Fruit fly (Drosophila melanogaster): Measurements from ENCODE around the gene CG9921.
A peak's percentile ranks its signal among the peaks of the same experiment; 100 is the strongest.

Gene CG9921

DNA sequence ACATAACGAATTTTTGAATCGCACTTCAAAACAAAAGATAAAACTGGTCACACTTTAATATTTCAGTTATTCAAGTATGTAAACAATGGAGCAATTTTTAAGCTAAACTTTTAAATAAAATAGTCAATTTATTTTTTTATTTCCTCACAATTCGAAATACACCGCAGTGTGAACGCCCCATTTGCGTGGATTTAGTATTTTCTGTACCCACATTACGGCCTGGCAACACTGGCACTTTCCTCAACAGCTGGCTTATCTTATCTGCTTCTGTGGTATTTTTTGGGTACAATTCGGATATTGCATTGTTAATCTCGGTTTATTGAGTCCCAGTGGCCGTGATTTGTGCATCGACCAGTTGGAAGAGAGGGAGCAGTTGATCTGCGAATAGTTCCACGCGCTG is 16.7 kb upstream of the CG9921 start, which contains the start of gene sl (continued):
- TF ChIP-seq lbe (GFP tag; optimal IDR thresholded peaks at IDR 0.05) (no peak), Meics (GFP tag; optimal IDR thresholded peaks at IDR 0.05) (no peak), Aef1 (GFP tag; IDR thresholded peaks at IDR 0.05) (no peak), Sry-δ (GFP tag; optimal IDR thresholded peaks at IDR 0.05) (peak; percentile 22), jigr1 (GFP tag; IDR thresholded peaks at IDR 0.05) (no peak), CG33557 (GFP tag; optimal IDR thresholded peaks at IDR 0.05) (no peak), CG15601 (tag; optimal IDR thresholded peaks at IDR 0.05) (no peak), sima (GFP tag; optimal IDR thresholded peaks at IDR 0.05) (no peak), CG11456 (GFP tag; IDR thresholded peaks at IDR 0.05) (no peak), D (optimal IDR thresholded peaks at IDR 0.05) (no peak), D (GFP tag; optimal IDR thresholded peaks at IDR 0.05) (no peak), CG16863 (GFP tag; optimal IDR thresholded peaks at IDR 0.05) (no peak), chn (GFP tag; optimal IDR thresholded peaks at IDR 0.05) (no peak), CG15479 (GFP tag; optimal IDR thresholded peaks at IDR 0.05) (no peak), dmrt11E (tag; optimal IDR thresholded peaks at IDR 0.05) (no peak), exex (tag; optimal IDR thresholded peaks at IDR 0.05) (no peak), CG1832 (GFP tag; optimal IDR thresholded peaks at IDR 0.05) (no peak), Adf1 (GFP tag; IDR thresholded peaks at IDR 0.05) (no peak), dmrt99B (tag; optimal IDR thresholded peaks at IDR 0.05) (no peak), unpg (GFP tag; optimal IDR thresholded peaks at IDR 0.05) (no peak), CG14860 (GFP tag; IDR thresholded peaks at IDR 0.05; ENCODE audit: partially characterized antibody) (no peak), CG12942 (GFP tag; optimal IDR thresholded peaks at IDR 0.05) (no peak), Lim3 (GFP tag; IDR thresholded peaks at IDR 0.05) (no peak), vnd (GFP tag; IDR thresholded peaks at IDR 0.05; ENCODE audit: partially characterized antibody) (no peak), Doc3 (GFP tag; IDR thresholded peaks at IDR 0.05; ENCODE audit: partially characterized antibody) (no peak), CG13624 (GFP tag; optimal IDR thresholded peaks at IDR 0.05) (peak; percentile 26), ara (GFP tag; IDR thresholded peaks at IDR 0.05) (no peak), H15 (GFP tag; IDR thresholded peaks at IDR 0.05) (no peak), Vsx1 (GFP tag; optimal IDR thresholded peaks at IDR 0.05) (no peak), gcm (GFP tag; optimal IDR thresholded peaks at IDR 0.05) (no peak), fd3F (GFP tag; optimal IDR thresholded peaks at IDR 0.05) (no peak), CG9215 (GFP tag; IDR thresholded peaks at IDR 0.05) (no peak; the same call in none of the 2 replicates), CG2712 (tag; optimal IDR thresholded peaks at IDR 0.05) (no peak), scrt (GFP tag; optimal IDR thresholded peaks at IDR 0.05) (no peak), GATAe (GFP tag; conservative IDR thresholded peaks at IDR 0.05) (peak; percentile 78), vfl (GFP tag; optimal IDR thresholded peaks at IDR 0.05) (no peak), CG2199 (GFP tag; IDR thresholded peaks at IDR 0.05) (no peak), CG1602 (GFP tag; optimal IDR thresholded peaks at IDR 0.05) (no peak), amos (GFP tag; IDR thresholded peaks at IDR 0.05; ENCODE audit: partially characterized antibody) (peak; percentile 38), h (optimal IDR thresholded peaks at IDR 0.05) (no peak), Hr51 (GFP tag; optimal IDR thresholded peaks at IDR 0.05) (no peak), Dp (GFP tag; optimal IDR thresholded peaks at IDR 0.05) (peak; percentile 7), CoRest (tag; optimal IDR thresholded peaks at IDR 0.05) (no peak), Myb (GFP tag; optimal IDR thresholded peaks at IDR 0.05) (no peak), Dbx (GFP tag; IDR thresholded peaks at IDR 0.05) (no peak), Atf3 (GFP tag; optimal IDR thresholded peaks at IDR 0.05) (no peak), CG12104 (GFP tag; optimal IDR thresholded peaks at IDR 0.05) (no peak), CG8478 (optimal IDR thresholded peaks at IDR 0.05) (no peak), Atf6 (GFP tag; IDR thresholded peaks at IDR 0.05) (no peak), D19A (tag; optimal IDR thresholded peaks at IDR 0.05) (no peak), CG3407 (GFP tag; optimal IDR thresholded peaks at IDR 0.05) (no peak), E2f1 (GFP tag; IDR thresholded peaks at IDR 0.05) (no peak), Side (GFP tag; optimal IDR thresholded peaks at IDR 0.05) (no peak)
